Fruit fly (Drosophila melanogaster) whole organism, embryonic: Measurements from ENCODE around the gene Aldh.
A peak's percentile ranks its signal among the peaks of the same experiment; 100 is the strongest.

Experiments
- Adf1 ChIP-seq: fragments of 200-800 bp; sonication (Bioruptor generic); IDR thresholded peaks from 2 replicates; pipeline ENCODE4 v1.3.6; 2022; ENCODE audit warnings: missing biosample characterization, missing genetic modification characterization
- Awh ChIP-seq: fragments of 200-800 bp; sonication (Bioruptor generic); IDR thresholded peaks from 2 replicates; pipeline ENCODE4, ENCODE4 v1.3.6; 2022; ENCODE audit warnings: missing biosample characterization, missing genetic modification characterization
- Bgb ChIP-seq: fragments of 200-800 bp; sonication (Bioruptor generic); IDR thresholded peaks from 2 replicates; pipeline ENCODE4 v1.3.6; 2022; ENCODE audit warnings: missing biosample characterization, missing genetic modification characterization; ENCODE audit not compliant: partially characterized antibody
- CG11093 ChIP-seq: fragments of 200-800 bp; sonication (Bioruptor generic); IDR thresholded peaks from 3 replicates; pipeline ENCODE4 v1.3.6; 2022; ENCODE audit warnings: missing biosample characterization, missing genetic modification characterization
- CG11247 ChIP-seq: fragments of 200-800 bp; sonication (Bioruptor generic); IDR thresholded peaks from 2 replicates; pipeline ENCODE4 v1.3.6; 2022; ENCODE audit warnings: missing biosample characterization, missing genetic modification characterization
- CG11398 ChIP-seq: fragments of 200-800 bp; sonication (Bioruptor generic); optimal IDR thresholded peaks from 2 replicates; lab custom pipeline; 2016; ENCODE audit warnings: missing biosample characterization, missing genetic modification characterization
- CG11560 ChIP-seq: fragments of 200-800 bp; sonication (Bioruptor generic); IDR thresholded peaks from 3 replicates; pipeline ENCODE4 v1.3.6; 2022; ENCODE audit warnings: missing biosample characterization, missing genetic modification characterization
- CG12219 ChIP-seq: fragments of 200-800 bp; sonication (Bioruptor generic); optimal IDR thresholded peaks from 3 replicates; lab custom pipeline; 2018; ENCODE audit warnings: missing biosample characterization, mild to moderate bottlenecking, missing genetic modification characterization
- CG16813 ChIP-seq: fragments of 200-800 bp; sonication (Bioruptor generic); IDR thresholded peaks from 3 replicates; pipeline ENCODE4 v1.3.6; 2022; ENCODE audit warnings: missing biosample characterization, missing genetic modification characterization; ENCODE audit not compliant: partially characterized antibody
- CG17385 ChIP-seq: fragments of 200-800 bp; sonication (Bioruptor generic); optimal IDR thresholded peaks from 3 replicates; lab custom pipeline; 2018; ENCODE audit warnings: missing biosample characterization, mild to moderate bottlenecking, missing genetic modification characterization
- CG18619 ChIP-seq: fragments of 200-800 bp; sonication (Bioruptor generic); optimal IDR thresholded peaks from 3 replicates; lab custom pipeline; 2017; ENCODE audit warnings: missing biosample characterization, mild to moderate bottlenecking, missing genetic modification characterization
- CG2120 ChIP-seq: fragments of 200-800 bp; sonication (Bioruptor generic); optimal IDR thresholded peaks from 3 replicates; lab custom pipeline; 2016; ENCODE audit warnings: missing biosample characterization, missing genetic modification characterization
- CG32767 ChIP-seq: fragments of 200-800 bp; sonication (Bioruptor generic); IDR thresholded peaks from 2 replicates; pipeline ENCODE4 v1.3.6; 2022; ENCODE audit warnings: missing biosample characterization, missing genetic modification characterization
- CG32772 ChIP-seq: fragments of 200-800 bp; sonication (Bioruptor generic); IDR thresholded peaks from 2 replicates; pipeline ENCODE4 v1.3.6; 2022; ENCODE audit warnings: missing biosample characterization, missing genetic modification characterization
- CG33213 ChIP-seq: fragments of 200-800 bp; sonication (Bioruptor generic); optimal IDR thresholded peaks from 3 replicates; lab custom pipeline; 2016; ENCODE audit warnings: missing biosample characterization, missing genetic modification characterization
- CG43689 ChIP-seq: fragments of 200-800 bp; sonication (Bioruptor generic); IDR thresholded peaks from 2 replicates; pipeline ENCODE4 v1.3.6; 2022; ENCODE audit warnings: missing biosample characterization, missing genetic modification characterization
- CG4730 ChIP-seq: fragments of 200-800 bp; sonication (Bioruptor generic); IDR thresholded peaks from 2 replicates; pipeline ENCODE4 v1.3.6; 2022; ENCODE audit warnings: missing biosample characterization, missing genetic modification characterization
- CG6254 ChIP-seq: fragments of 200-800 bp; sonication (Bioruptor generic); optimal IDR thresholded peaks from 3 replicates; lab custom pipeline; 2017; ENCODE audit warnings: mild to moderate bottlenecking, missing biosample characterization, missing genetic modification reagents, missing genetic modification characterization
- CG6689 ChIP-seq: fragments of 200-800 bp; sonication (Bioruptor generic); IDR thresholded peaks from 2 replicates; pipeline ENCODE4 v1.3.6; 2022; ENCODE audit warnings: missing biosample characterization, missing genetic modification characterization
- Dek ChIP-seq: fragments of 200-800 bp; sonication (Bioruptor generic); optimal IDR thresholded peaks from 3 replicates; lab custom pipeline; 2019; ENCODE audit warnings: missing biosample characterization, mild to moderate bottlenecking, missing genetic modification characterization, moderate library complexity
- Ets65A ChIP-seq: fragments of 200-800 bp; sonication (Bioruptor generic); peaks from one replicate; lab custom pipeline; 2016; ENCODE audit warnings: missing biosample characterization, missing genetic modification characterization
- Fer1 ChIP-seq: fragments of 200-800 bp; sonication (Bioruptor generic); optimal IDR thresholded peaks from 2 replicates; lab custom pipeline; 2017; ENCODE audit warnings: missing biosample characterization, mild to moderate bottlenecking, missing genetic modification characterization
- HLH54F ChIP-seq: fragments of 200-800 bp; sonication (Bioruptor generic); optimal IDR thresholded peaks from 3 replicates; lab custom pipeline; 2016; ENCODE audit warnings: missing biosample characterization, missing genetic modification characterization
- NC2α ChIP-seq: fragments of 200-800 bp; sonication (Bioruptor generic); optimal IDR thresholded peaks from 2 replicates; lab custom pipeline; 2016; ENCODE audit warnings: missing biosample characterization, missing genetic modification characterization
- NC2β ChIP-seq: fragments of 200-800 bp; sonication (Bioruptor generic); optimal IDR thresholded peaks from 2 replicates; lab custom pipeline; 2016; ENCODE audit warnings: missing biosample characterization, missing genetic modification characterization
- NK7.1 ChIP-seq: fragments of 200-800 bp; sonication (Bioruptor generic); optimal IDR thresholded peaks from 3 replicates; lab custom pipeline; 2016; ENCODE audit warnings: missing biosample characterization, missing genetic modification characterization
- Nf-YC ChIP-seq: fragments of 200-800 bp; optimal IDR thresholded peaks from 3 replicates; lab custom pipeline; 2019; ENCODE audit warnings: missing biosample characterization, mild to moderate bottlenecking, missing genetic modification characterization, moderate library complexity
- Sox100B ChIP-seq: fragments of 200-800 bp; sonication (Bioruptor generic); optimal IDR thresholded peaks from 3 replicates; lab custom pipeline; 2018; ENCODE audit warnings: missing biosample characterization, mild to moderate bottlenecking, missing genetic modification characterization
- amos ChIP-seq: fragments of 200-800 bp; sonication (Bioruptor generic); IDR thresholded peaks from 2 replicates; pipeline ENCODE4 v1.3.6; 2022; ENCODE audit warnings: missing biosample characterization, missing genetic modification characterization; ENCODE audit not compliant: partially characterized antibody
- ase ChIP-seq: fragments of 200-800 bp; sonication (Bioruptor generic); IDR thresholded peaks from 3 replicates; pipeline ENCODE4 v1.3.6; 2022; ENCODE audit warnings: missing biosample characterization, missing genetic modification characterization
- cato ChIP-seq: fragments of 200-800 bp; sonication (Bioruptor generic); optimal IDR thresholded peaks from 2 replicates; lab custom pipeline; 2016; ENCODE audit warnings: missing biosample characterization, missing genetic modification characterization, borderline replicate concordance
- cg ChIP-seq: fragments of 200-800 bp; sonication (Bioruptor generic); optimal IDR thresholded peaks from 3 replicates; lab custom pipeline; 2019; ENCODE audit warnings: missing biosample characterization, mild to moderate bottlenecking, missing genetic modification characterization, moderate library complexity
- crp ChIP-seq, 2 experiments: fragments of 200-800 bp; sonication (Bioruptor generic); optimal IDR thresholded peaks; 2 replicates in 1 of 2; 3 replicates in 1 of 2; lab custom pipeline; 2017; ENCODE audit warnings: missing biosample characterization in 2 of 2, missing genetic modification characterization in 2 of 2, mild to moderate bottlenecking in 1 of 2, moderate library complexity in 1 of 2
- da ChIP-seq: fragments of 200-800 bp; sonication (Bioruptor generic); optimal IDR thresholded peaks from 2 replicates; lab custom pipeline; 2016; ENCODE audit warnings: missing biosample characterization, missing genetic modification characterization
- ems ChIP-seq: fragments of 200-800 bp; sonication (Bioruptor generic); optimal IDR thresholded peaks from 3 replicates; lab custom pipeline; 2016; ENCODE audit warnings: missing biosample characterization, missing genetic modification characterization
- eve ChIP-seq, 2 experiments: fragments of >200 bp; optimal IDR thresholded peaks; 2 replicates each; lab custom pipeline; 2017; ENCODE audit warnings: missing biosample characterization in 2 of 2, missing genetic modification characterization in 2 of 2
- eyg ChIP-seq: fragments of 200-800 bp; sonication (Bioruptor generic); optimal IDR thresholded peaks from 3 replicates; lab custom pipeline; 2016; ENCODE audit warnings: missing biosample characterization, missing genetic modification characterization
- ftz-f1 ChIP-seq: fragments of 200-800 bp; sonication (Bioruptor generic); optimal IDR thresholded peaks from 2 replicates; lab custom pipeline; 2016; ENCODE audit warnings: missing biosample characterization, missing genetic modification characterization
- gem ChIP-seq: fragments of 200-800 bp; sonication (Bioruptor generic); optimal IDR thresholded peaks from 2 replicates; lab custom pipeline; 2019; ENCODE audit warnings: missing biosample characterization, mild to moderate bottlenecking, missing genetic modification characterization, moderate library complexity
- jing ChIP-seq: fragments of 200-800 bp; sonication (Bioruptor generic); optimal IDR thresholded peaks from 2 replicates; lab custom pipeline; 2018; ENCODE audit warnings: missing biosample characterization, mild to moderate bottlenecking, missing genetic modification characterization
- knrl ChIP-seq: fragments of 200-800 bp; sonication (Bioruptor generic); IDR thresholded peaks from 3 replicates; pipeline ENCODE4 v1.3.6; 2022; ENCODE audit warnings: missing biosample characterization, missing genetic modification characterization; ENCODE audit not compliant: partially characterized antibody
- lola ChIP-seq, 3 experiments: fragments of >200 bp in 2 of 3; fragments of 200-800 bp in 1 of 3; sonication (Bioruptor generic) in 1 of 3; optimal IDR thresholded peaks; 2 replicates each; lab custom pipeline; 2017 to 2019; ENCODE audit warnings: missing biosample characterization in 3 of 3, missing genetic modification characterization in 3 of 3, mild to moderate bottlenecking in 1 of 3, moderate library complexity in 1 of 3
- peb ChIP-seq: fragments of 200-800 bp; sonication (Bioruptor generic); IDR thresholded peaks from 2 replicates; pipeline ENCODE4 v1.3.6; 2022; ENCODE audit warnings: missing biosample characterization, missing genetic modification characterization
- ranshi ChIP-seq: fragments of 200-800 bp; sonication (Bioruptor generic); IDR thresholded peaks from 2 replicates; pipeline ENCODE4 v1.3.6; 2022; ENCODE audit warnings: missing biosample characterization, missing genetic modification characterization
- rib ChIP-seq: fragments of 200-800 bp; sonication (Bioruptor generic); IDR thresholded peaks from 2 replicates; pipeline ENCODE4 v1.3.6; 2022; ENCODE audit warnings: missing biosample characterization, missing genetic modification characterization
- ro ChIP-seq: fragments of 200-800 bp; sonication (Bioruptor generic); IDR thresholded peaks from 2 replicates; pipeline ENCODE4 v1.3.6; 2022; ENCODE audit warnings: missing biosample characterization, missing genetic modification characterization
- slp2 ChIP-seq: fragments of 200-800 bp; sonication (Bioruptor generic); optimal IDR thresholded peaks from 2 replicates; lab custom pipeline; 2016; ENCODE audit warnings: missing biosample characterization, missing genetic modification characterization
- sr ChIP-seq: fragments of 200-800 bp; sonication (Bioruptor generic); IDR thresholded peaks from 3 replicates; pipeline ENCODE4 v1.3.6; 2022; ENCODE audit warnings: missing biosample characterization, missing genetic modification characterization
- unc-4 ChIP-seq: fragments of 200-800 bp; sonication (Bioruptor generic); IDR thresholded peaks from 2 replicates; pipeline ENCODE4 v1.3.6; 2022; ENCODE audit warnings: missing biosample characterization, missing genetic modification characterization; ENCODE audit not compliant: partially characterized antibody
- zfh2 ChIP-seq: fragments of 200-800 bp; sonication (Bioruptor generic); optimal IDR thresholded peaks from 2 replicates; lab custom pipeline; 2016; ENCODE audit warnings: missing biosample characterization, missing genetic modification characterization

Gene Aldh

dm6 chr2L:9388013-9388605 is 920 bp downstream of the Aldh start (continued):
- TF ChIP-seq peb (GFP tag; lab: Robert Waterston, UW) (0 out of 2 replicates have a peak, but pooled peaks have one; percentile 7), CG32767 (GFP tag; lab: Robert Waterston, UW) (no peak), CG11247 (GFP tag; lab: Robert Waterston, UW) (peak; percentile 74), CG6254 (GFP tag; lab: Kevin White, UChicago) (no peak), rib (peak; percentile 81), Sox100B (GFP tag; lab: Kevin White, UChicago) (peak; percentile 2), ro (peak; percentile 26; the same call in 1 of the 2 replicates), CG6689 (peak; percentile 34; the same call in 1 of the 2 replicates), knrl (GFP tag; lab: Robert Waterston, UW) (no peak), CG43689 (GFP tag; lab: Robert Waterston, UW) (no peak), CG16813 (GFP tag; lab: Robert Waterston, UW) (no peak), gem (peak; percentile 78), NK7.1 (GFP tag; lab: Kevin White, UChicago) (peak; percentile 77), eyg (GFP tag; lab: Kevin White, UChicago) (peak; percentile 53), crp (GFP tag; optimal IDR thresholded peaks at IDR 0.05; lab: Kevin White, UChicago) (peak in 1 of 2 experiments; percentile 14), CG2120 (GFP tag; lab: Kevin White, UChicago) (peak; percentile 94), cato (GFP tag; lab: Kevin White, UChicago) (no peak), ranshi (peak; percentile 72), jing (GFP tag; lab: Kevin White, UChicago) (peak; percentile 12), Awh (GFP tag; lab: Robert Waterston, UW) (no peak), Adf1 (peak; percentile 19), HLH54F (GFP tag; lab: Kevin White, UChicago) (peak; percentile 82), ase (0 out of 3 replicates have a peak, but pooled peaks have one; percentile 27), CG11560 (tag; lab: Robert Waterston, UW) (0 out of 3 replicates have a peak, but pooled peaks have one; percentile 20), CG33213 (GFP tag; lab: Kevin White, UChicago) (peak; percentile 30), zfh2 (peak; percentile 92), sr (no peak), ftz-f1 (GFP tag; lab: Kevin White, UChicago) (peak; percentile 51), unc-4 (GFP tag; lab: Robert Waterston, UW) (no peak), Nf-YC (tag; lab: Kevin White, UChicago) (no peak), CG4730 (peak; percentile 26; the same call in 1 of the 2 replicates), CG12219 (GFP tag; lab: Kevin White, UChicago) (peak; percentile 21), NC2β (GFP tag; lab: Kevin White, UChicago) (peak; percentile 29), NC2α (GFP tag; lab: Kevin White, UChicago) (no peak), cg (GFP tag; lab: Kevin White, UChicago) (no peak), Fer1 (GFP tag; lab: Kevin White, UChicago) (peak; percentile 52), Bgb (no peak), slp2 (peak; percentile 93), amos (GFP tag; lab: Robert Waterston, UW) (no peak), eve (GFP tag; optimal IDR thresholded peaks at IDR 0.05; lab: Kevin White, UChicago) (peak in 1 of 2 experiments; percentile 31), CG32772 (GFP tag; lab: Robert Waterston, UW) (peak; percentile 63; the same call in 1 of the 2 replicates), Dek (tag; lab: Kevin White, UChicago) (peak; percentile 69), lola (GFP tag; optimal IDR thresholded peaks at IDR 0.05; lab: Kevin White, UChicago) (no peak), da (GFP tag; lab: Kevin White, UChicago) (peak; percentile 45), CG18619 (GFP tag; lab: Kevin White, UChicago) (peak; percentile 69), ems (GFP tag; lab: Kevin White, UChicago) (peak; percentile 59), CG11093 (GFP tag; lab: Robert Waterston, UW) (no peak), CG11398 (GFP tag; lab: Kevin White, UChicago) (peak; percentile 56), Ets65A (GFP tag; lab: Kevin White, UChicago) (peak; percentile 96), CG17385 (GFP tag; lab: Kevin White, UChicago) (peak; percentile 25)
